Worm (Caenorhabditis elegans): ENCODE measurements around the gene nspg-4.

ce11 chrX:3393562-3393961, 43.4 kb upstream of the nspg-4 start, which contains the start of gene slcf-2:
- TF ChIP-seq ztf-1 (GFP tag; conservative IDR thresholded peaks at IDR 0.05) (no peak), elt-3 (tag; optimal IDR thresholded peaks at IDR 0.05) (no peak), mbf-1 (tag; optimal IDR thresholded peaks at IDR 0.05) (no peak), ama-1 (optimal IDR thresholded peaks at IDR 0.05) (no peak), F13H6.1 (tag; optimal IDR thresholded peaks at IDR 0.05) (no peak), alr-1 (tag; optimal IDR thresholded peaks at IDR 0.05) (no peak)

Data from whole organism, L2 larva.